Worm (Caenorhabditis elegans) whole organism, L2 larva: ENCODE measurements around the gene srt-56.

Source experiments
- R02D3.7 ChIP-seq: fragments of 150-350 bp; optimal IDR thresholded peaks from 2 replicates; lab custom pipeline; 2014; ENCODE audit warnings: missing biosample characterization, missing genetic modification characterization
- ama-1 ChIP-seq: fragments of 150-350 bp; optimal IDR thresholded peaks from 2 replicates; lab custom pipeline; 2018; ENCODE audit warnings: inconsistent platforms
- lin-39 ChIP-seq: fragments of 150-350 bp; optimal IDR thresholded peaks from 2 replicates; lab custom pipeline; 2014; ENCODE audit warnings: missing biosample characterization, missing genetic modification reagents, missing genetic modification characterization
- nhr-237 ChIP-seq: fragments of 150-350 bp; optimal IDR thresholded peaks from 2 replicates; lab custom pipeline; 2014; ENCODE audit warnings: missing biosample characterization, missing genetic modification characterization
- zag-1 ChIP-seq: fragments of 150-350 bp; optimal IDR thresholded peaks from 2 replicates; lab custom pipeline; 2014; ENCODE audit warnings: missing biosample characterization, missing genetic modification characterization
- ztf-4 ChIP-seq: fragments of 150-350 bp; optimal IDR thresholded peaks from 2 replicates; lab custom pipeline; 2014; ENCODE audit warnings: missing biosample characterization, missing genetic modification characterization

DNA sequence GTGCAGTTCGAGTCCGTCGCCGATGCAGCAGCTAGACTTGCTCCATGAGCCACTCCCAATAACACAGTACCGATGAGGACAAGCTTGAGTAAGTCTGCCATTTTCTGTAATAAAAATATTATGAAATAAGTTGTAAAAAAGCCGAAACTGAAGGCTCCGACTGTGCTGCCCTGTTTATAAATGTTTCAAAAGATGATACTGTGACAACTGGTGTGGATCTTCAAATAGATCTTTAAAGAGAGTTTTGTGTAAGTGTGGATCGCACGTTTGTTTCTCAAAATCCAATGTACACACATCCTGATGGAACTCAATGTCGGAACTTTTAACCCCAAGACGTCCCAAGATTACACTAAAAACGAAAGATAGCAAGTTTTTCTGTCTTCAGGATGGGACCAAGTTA lies 47.0 kb upstream of the srt-56 start, which contains the start of gene C36C5.15:
- TF ChIP-seq ama-1 (lab: Kevin White, UChicago) (no peak), nhr-237 (tag; lab: Kevin White, UChicago) (no peak), zag-1 (tag; lab: Kevin White, UChicago) (no peak), R02D3.7 (tag; lab: Kevin White, UChicago) (no peak), ztf-4 (tag; lab: Kevin White, UChicago) (no peak), lin-39 (tag; lab: Kevin White, UChicago) (no peak)
